Worm (Caenorhabditis elegans): ENCODE data around the gene adss-1.

DNA sequence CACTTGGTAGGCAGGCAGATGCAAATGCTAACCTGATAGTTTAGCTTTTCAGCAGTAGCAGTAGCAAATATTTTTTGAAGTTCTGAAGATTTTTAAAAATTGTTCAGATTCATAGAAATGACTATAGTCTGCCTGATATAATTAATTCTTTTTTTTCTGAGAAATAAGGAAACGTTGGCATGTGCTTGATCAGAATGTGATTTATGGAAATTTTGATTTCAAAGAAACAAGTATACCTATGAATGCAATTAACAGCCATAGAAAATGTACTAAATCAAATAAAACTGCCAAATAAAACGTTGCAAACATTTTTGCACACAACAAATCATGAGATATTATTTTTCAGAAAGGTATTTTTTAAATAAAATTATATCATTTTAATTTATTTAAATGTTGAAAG is 47.4 kb upstream of the adss-1 start:
- TF ChIP-seq hif-1 (tag; optimal IDR thresholded peaks at IDR 0.05) = no peak
- TF ChIP-seq ztf-11 (tag; optimal IDR thresholded peaks at IDR 0.05) = no peak
- TF ChIP-seq mdl-1 (tag; optimal IDR thresholded peaks at IDR 0.05) = no peak
- TF ChIP-seq mxl-2 (GFP tag; conservative IDR thresholded peaks at IDR 0.05) = no peak
- TF ChIP-seq jun-1 (tag; optimal IDR thresholded peaks at IDR 0.05) = no peak
- no peak for TF ChIP-seq lin-39 (tag; optimal IDR thresholded peaks at IDR 0.05)
- TF ChIP-seq daf-19 (GFP tag; conservative IDR thresholded peaks at IDR 0.05) = no peak
- no peak for TF ChIP-seq unc-39 (tag; optimal IDR thresholded peaks at IDR 0.05)
- no peak for TF ChIP-seq madf-9 (GFP tag; conservative IDR thresholded peaks at IDR 0.05)
- TF ChIP-seq ces-1 (GFP tag; optimal IDR thresholded peaks at IDR 0.05) = no peak
- TF ChIP-seq skn-1 (tag; optimal IDR thresholded peaks at IDR 0.05) = no peak
